Fruit fly (Drosophila melanogaster) S2 (cell line): ENCODE data around the gene CG33262.

ENCODE experiments used
- CG8478 ChIP-seq: fragments of >200 bp; optimal IDR thresholded peaks from 2 replicates; lab custom pipeline; 2018
- CTCF ChIP-seq, 2 experiments: fragments of >200 bp; optimal IDR thresholded peaks; 2 replicates each; lab custom pipeline; 2018

- no peak for TF ChIP-seq CG8478 (lab: Kevin White, UChicago)
- TF ChIP-seq CTCF (optimal IDR thresholded peaks at IDR 0.05; lab: Kevin White, UChicago) = no peak
These were observed 19.2 kb downstream of the CG33262 start for dm6 chr3L:13155276-13155675.
